Fruit fly (Drosophila melanogaster) whole organism, embryonic: Measurements from ENCODE around the gene CG33124.

Experiments
- Aef1 ChIP-seq: fragments of 200-800 bp; sonication (Bioruptor generic); IDR thresholded peaks from 3 replicates; pipeline ENCODE4 v1.3.6; 2022; ENCODE audit warnings: missing biosample characterization, missing genetic modification characterization
- B-H1 ChIP-seq: fragments of 200-800 bp; sonication (Bioruptor generic); IDR thresholded peaks from 3 replicates; pipeline ENCODE4 v1.3.6; 2022; ENCODE audit warnings: missing biosample characterization, missing genetic modification characterization
- B-H2 ChIP-seq: fragments of 200-800 bp; sonication (Bioruptor generic); optimal IDR thresholded peaks from 2 replicates; lab custom pipeline; 2018; ENCODE audit warnings: missing biosample characterization, mild to moderate bottlenecking, missing genetic modification characterization
- CG13287 ChIP-seq: fragments of 200-800 bp; sonication (Bioruptor generic); IDR thresholded peaks from 2 replicates; pipeline ENCODE4 v1.3.6; 2022; ENCODE audit warnings: missing biosample characterization, missing genetic modification characterization; ENCODE audit not compliant: partially characterized antibody
- CG13775 ChIP-seq: fragments of 200-800 bp; sonication (Bioruptor generic); optimal IDR thresholded peaks from 3 replicates; lab custom pipeline; 2017; ENCODE audit warnings: missing biosample characterization, mild to moderate bottlenecking, missing genetic modification characterization
- CG14050 ChIP-seq: fragments of 200-800 bp; sonication (Bioruptor generic); IDR thresholded peaks from 3 replicates; pipeline ENCODE4 v1.3.6; 2022; ENCODE audit warnings: missing biosample characterization, missing genetic modification characterization
- CG14667 ChIP-seq: fragments of 200-800 bp; sonication (Bioruptor generic); IDR thresholded peaks from 2 replicates; pipeline ENCODE4 v1.3.6; 2022; ENCODE audit warnings: missing biosample characterization, missing genetic modification characterization
- CG14965 ChIP-seq: fragments of 200-800 bp; sonication (Bioruptor generic); optimal IDR thresholded peaks from 2 replicates; lab custom pipeline; 2016; ENCODE audit warnings: missing biosample characterization, missing genetic modification characterization, borderline replicate concordance
- CG15514 ChIP-seq: fragments of 200-800 bp; sonication (Bioruptor generic); optimal IDR thresholded peaks from 3 replicates; lab custom pipeline; 2017; ENCODE audit warnings: missing biosample characterization, missing genetic modification characterization, mild to moderate bottlenecking, moderate library complexity, missing genetic modification reagents
- CG1647 ChIP-seq: fragments of 200-800 bp; sonication (Bioruptor generic); optimal IDR thresholded peaks from 3 replicates; lab custom pipeline; 2016; ENCODE audit warnings: missing biosample characterization, missing genetic modification characterization
- CG17186 ChIP-seq: fragments of 200-800 bp; sonication (Bioruptor generic); optimal IDR thresholded peaks from 3 replicates; lab custom pipeline; 2017; ENCODE audit warnings: missing biosample characterization, missing genetic modification reagents, missing genetic modification characterization
- CG18619 ChIP-seq: fragments of 200-800 bp; sonication (Bioruptor generic); optimal IDR thresholded peaks from 3 replicates; lab custom pipeline; 2017; ENCODE audit warnings: missing biosample characterization, mild to moderate bottlenecking, missing genetic modification characterization
- CG3281 ChIP-seq: fragments of 200-800 bp; sonication (Bioruptor generic); optimal IDR thresholded peaks from 3 replicates; lab custom pipeline; 2017; ENCODE audit warnings: missing biosample characterization, mild to moderate bottlenecking, missing genetic modification characterization
- CG3407 ChIP-seq: fragments of 200-800 bp; sonication (Bioruptor generic); optimal IDR thresholded peaks from 2 replicates; lab custom pipeline; 2018; ENCODE audit warnings: missing biosample characterization, mild to moderate bottlenecking, missing genetic modification characterization
- CG34224 ChIP-seq: fragments of 200-800 bp; sonication (Bioruptor generic); IDR thresholded peaks from 3 replicates; pipeline ENCODE4 v1.3.6; 2022; ENCODE audit warnings: missing biosample characterization, missing genetic modification characterization; ENCODE audit not compliant: partially characterized antibody
- CG4854 ChIP-seq: fragments of 200-800 bp; sonication (Bioruptor generic); optimal IDR thresholded peaks from 2 replicates; lab custom pipeline; 2016; ENCODE audit warnings: missing biosample characterization, missing genetic modification characterization, inconsistent platforms
- CG5245 ChIP-seq: fragments of 200-800 bp; sonication (Bioruptor generic); optimal IDR thresholded peaks from 3 replicates; lab custom pipeline; 2016; ENCODE audit warnings: missing biosample characterization, missing genetic modification characterization
- CG6689 ChIP-seq: fragments of 200-800 bp; sonication (Bioruptor generic); IDR thresholded peaks from 2 replicates; pipeline ENCODE4 v1.3.6; 2022; ENCODE audit warnings: missing biosample characterization, missing genetic modification characterization
- CG6765 ChIP-seq: fragments of 200-800 bp; sonication (Bioruptor generic); optimal IDR thresholded peaks from 3 replicates; lab custom pipeline; 2017; ENCODE audit warnings: missing biosample characterization, mild to moderate bottlenecking, missing genetic modification characterization
- CG8388 ChIP-seq: fragments of 200-800 bp; sonication (Bioruptor generic); optimal IDR thresholded peaks from 2 replicates; lab custom pipeline; 2019; ENCODE audit warnings: missing biosample characterization, mild to moderate bottlenecking, missing genetic modification characterization, moderate library complexity
- CG8765 ChIP-seq: fragments of 200-800 bp; sonication (Bioruptor generic); IDR thresholded peaks from 2 replicates; pipeline ENCODE4 v1.3.6; 2022; ENCODE audit warnings: missing biosample characterization, missing genetic modification characterization
- CG9876 ChIP-seq: fragments of 200-800 bp; sonication (Bioruptor generic); optimal IDR thresholded peaks from 2 replicates; lab custom pipeline; 2016; ENCODE audit warnings: missing biosample characterization, missing genetic modification characterization
- CTCF ChIP-seq: fragments of 200-800 bp; sonication (Bioruptor generic); optimal IDR thresholded peaks from 2 replicates; lab custom pipeline; 2017; ENCODE audit warnings: missing biosample characterization, mild to moderate bottlenecking, missing genetic modification characterization, moderate library complexity
- Camta ChIP-seq: fragments of 200-800 bp; sonication (Bioruptor generic); optimal IDR thresholded peaks from 2 replicates; lab custom pipeline; 2016; ENCODE audit warnings: missing biosample characterization, missing genetic modification characterization
- Dek ChIP-seq: fragments of 200-800 bp; sonication (Bioruptor generic); optimal IDR thresholded peaks from 3 replicates; lab custom pipeline; 2019; ENCODE audit warnings: missing biosample characterization, mild to moderate bottlenecking, missing genetic modification characterization, moderate library complexity
- Dll ChIP-seq: fragments of 200-800 bp; sonication (Bioruptor generic); IDR thresholded peaks from 4 replicates; pipeline ENCODE4 v1.3.6; 2022; ENCODE audit warnings: missing biosample characterization, missing genetic modification characterization; ENCODE audit not compliant: partially characterized antibody
- Fer2 ChIP-seq: fragments of 200-800 bp; sonication (Bioruptor generic); optimal IDR thresholded peaks from 2 replicates; lab custom pipeline; 2018; ENCODE audit warnings: missing biosample characterization, mild to moderate bottlenecking, missing genetic modification characterization, moderate library complexity
- Side ChIP-seq: fragments of 200-800 bp; sonication (Bioruptor generic); optimal IDR thresholded peaks from 2 replicates; lab custom pipeline; 2016; ENCODE audit warnings: missing biosample characterization, missing genetic modification characterization
- Sin3A ChIP-seq: fragments of >200 bp; optimal IDR thresholded peaks from 2 replicates; lab custom pipeline; 2018
- Trl ChIP-seq, 3 experiments: fragments of >200 bp in 2 of 3; fragments of 200-800 bp in 1 of 3; sonication (Bioruptor generic) in 1 of 3; optimal IDR thresholded peaks; 2 replicates in 1 of 3; 3 replicates in 2 of 3; lab custom pipeline; 2016 to 2017; ENCODE audit warnings: missing biosample characterization in 1 of 3, missing genetic modification characterization in 1 of 3
- Xrp1 ChIP-seq: fragments of 200-800 bp; sonication (Bioruptor generic); IDR thresholded peaks from 2 replicates; pipeline ENCODE4 v1.3.6; 2022; ENCODE audit warnings: missing biosample characterization, missing genetic modification characterization
- al ChIP-seq: fragments of 200-800 bp; sonication (Bioruptor generic); IDR thresholded peaks from 2 replicates; pipeline ENCODE4 v1.3.6; 2022; ENCODE audit warnings: missing biosample characterization, missing genetic modification characterization
- bigmax ChIP-seq: fragments of 200-800 bp; sonication (Bioruptor generic); optimal IDR thresholded peaks from 2 replicates; lab custom pipeline; 2018; ENCODE audit warnings: missing biosample characterization, mild to moderate bottlenecking, missing genetic modification characterization
- crc ChIP-seq: fragments of 200-800 bp; sonication (Bioruptor generic); optimal IDR thresholded peaks from 2 replicates; lab custom pipeline; 2016; ENCODE audit warnings: missing biosample characterization, missing genetic modification characterization
- dan ChIP-seq: fragments of 200-800 bp; sonication (Bioruptor generic); IDR thresholded peaks from 2 replicates; pipeline ENCODE4 v1.3.6; 2022; ENCODE audit warnings: missing biosample characterization, missing genetic modification characterization
- dimm ChIP-seq: fragments of 200-800 bp; sonication (Bioruptor generic); IDR thresholded peaks from 2 replicates; pipeline ENCODE4 v1.3.6; 2022; ENCODE audit warnings: missing biosample characterization, missing genetic modification characterization
- dmrt99B ChIP-seq: fragments of 200-800 bp; sonication (Bioruptor generic); optimal IDR thresholded peaks from 2 replicates; lab custom pipeline; 2018; ENCODE audit warnings: missing biosample characterization, mild to moderate bottlenecking, missing genetic modification characterization, moderate library complexity
- dysf ChIP-seq: fragments of 200-800 bp; sonication (Bioruptor generic); IDR thresholded peaks from 3 replicates; pipeline ENCODE4 v1.3.6; 2022; ENCODE audit warnings: missing biosample characterization, missing genetic modification characterization
- en ChIP-seq: fragments of 200-800 bp; sonication (Bioruptor generic); optimal IDR thresholded peaks from 2 replicates; lab custom pipeline; 2016; ENCODE audit warnings: missing biosample characterization, missing genetic modification characterization
- eyg ChIP-seq: fragments of 200-800 bp; sonication (Bioruptor generic); optimal IDR thresholded peaks from 3 replicates; lab custom pipeline; 2016; ENCODE audit warnings: missing biosample characterization, missing genetic modification characterization
- klu ChIP-seq: fragments of 200-800 bp; sonication (Bioruptor generic); IDR thresholded peaks from 2 replicates; pipeline ENCODE4 v1.3.6; 2022; ENCODE audit warnings: missing biosample characterization, missing genetic modification characterization
- lmd ChIP-seq: fragments of 200-800 bp; sonication (Bioruptor generic); IDR thresholded peaks from 2 replicates; pipeline ENCODE4 v1.3.6; 2022; ENCODE audit warnings: missing biosample characterization, missing genetic modification characterization
- mam ChIP-seq: fragments of 200-800 bp; sonication (Bioruptor generic); optimal IDR thresholded peaks from 3 replicates; lab custom pipeline; 2016; ENCODE audit warnings: missing biosample characterization, missing genetic modification characterization
- phol ChIP-seq: fragments of 200-800 bp; sonication (Bioruptor generic); optimal IDR thresholded peaks from 3 replicates; lab custom pipeline; 2018; ENCODE audit warnings: missing biosample characterization, mild to moderate bottlenecking, missing genetic modification characterization, moderate library complexity
- sd ChIP-seq: fragments of 200-800 bp; sonication (Bioruptor generic); optimal IDR thresholded peaks from 3 replicates; lab custom pipeline; 2018; ENCODE audit warnings: missing biosample characterization, mild to moderate bottlenecking, missing genetic modification characterization, moderate library complexity
- sisA ChIP-seq: fragments of 200-800 bp; sonication (Bioruptor generic); IDR thresholded peaks from 2 replicates; pipeline ENCODE4 v1.3.6; 2022; ENCODE audit warnings: missing biosample characterization, missing genetic modification characterization
- so ChIP-seq: fragments of 200-800 bp; sonication (Bioruptor generic); IDR thresholded peaks from 3 replicates; pipeline ENCODE4 v1.3.6; 2022; ENCODE audit warnings: missing biosample characterization, missing genetic modification characterization
- stwl ChIP-seq: fragments of 200-800 bp; sonication (Bioruptor generic); optimal IDR thresholded peaks from 3 replicates; lab custom pipeline; 2018; ENCODE audit warnings: missing biosample characterization, mild to moderate bottlenecking, missing genetic modification characterization, moderate library complexity
- ttk ChIP-seq: fragments of 200-800 bp; sonication (Bioruptor generic); IDR thresholded peaks from 2 replicates; pipeline ENCODE4 v2.1.2; 2022; ENCODE audit warnings: missing biosample characterization, missing genetic modification characterization
- wek ChIP-seq: fragments of 200-800 bp; sonication (Bioruptor generic); optimal IDR thresholded peaks from 3 replicates; lab custom pipeline; 2018; ENCODE audit warnings: missing biosample characterization, mild to moderate bottlenecking, missing genetic modification characterization, moderate library complexity
- wor ChIP-seq: fragments of 200-800 bp; sonication (Bioruptor generic); IDR thresholded peaks from 2 replicates; pipeline ENCODE4 v1.3.6; 2022; ENCODE audit warnings: missing biosample characterization, missing genetic modification characterization

The CG33124 gene

DNA sequence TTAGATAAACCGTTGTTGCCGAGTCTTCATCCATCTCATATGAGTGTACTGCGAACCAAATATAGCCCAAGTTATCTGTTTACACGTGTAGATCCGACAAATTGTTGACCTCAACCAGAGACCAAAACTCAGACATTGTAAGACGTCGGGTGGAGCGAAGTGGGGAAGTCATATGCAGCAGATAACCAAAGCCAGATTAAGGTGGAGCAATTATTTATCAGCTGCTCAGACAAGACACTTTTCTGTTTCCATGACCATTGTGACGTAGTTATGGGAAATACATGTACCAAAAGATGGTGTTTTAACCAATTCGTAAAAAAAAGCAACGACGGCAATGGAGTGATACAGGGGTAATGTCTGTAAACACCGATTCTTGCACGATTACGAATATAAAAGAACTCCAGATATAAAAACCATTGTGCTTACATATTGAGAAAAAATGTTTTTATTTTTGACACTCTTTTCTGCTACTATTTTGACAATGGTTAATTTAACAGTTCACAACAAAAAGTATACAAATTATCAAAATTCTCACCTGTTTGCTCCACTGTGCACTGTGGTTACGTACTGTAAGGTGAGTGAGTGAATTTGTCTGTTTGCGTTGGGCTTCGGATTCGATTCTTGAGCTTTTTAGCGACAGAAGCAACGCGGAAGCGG lies 31.5 kb downstream of the CG33124 start (continued):
- TF ChIP-seq ttk (GFP tag; lab: Robert Waterston, UW) = no peak
- no peak for TF ChIP-seq CG9876 (GFP tag; lab: Kevin White, UChicago)
- no peak for TF ChIP-seq dimm
- TF ChIP-seq B-H2 (GFP tag; lab: Kevin White, UChicago) = no peak
- peak; percentile 54; the same call in 1 of the 2 replicates for TF ChIP-seq Xrp1 (GFP tag; lab: Robert Waterston, UW)
- no peak for TF ChIP-seq B-H1 (GFP tag; lab: Robert Waterston, UW)
- peak; percentile 39 for TF ChIP-seq CG18619 (GFP tag; lab: Kevin White, UChicago)
- TF ChIP-seq CG17186 (GFP tag; lab: Kevin White, UChicago) = no peak
- TF ChIP-seq Aef1 (GFP tag; lab: Robert Waterston, UW) = 0 out of 3 replicates have a peak, but pooled peaks have one; percentile 15
- TF ChIP-seq Dek = peak; percentile 35
- peak; percentile 44 for TF ChIP-seq Camta (GFP tag; lab: Kevin White, UChicago)
- no peak for TF ChIP-seq CG14667 (GFP tag; lab: Robert Waterston, UW)
- no peak for TF ChIP-seq CG34224 (GFP tag; lab: Robert Waterston, UW)
- peak; percentile 49 for TF ChIP-seq CG3281 (GFP tag; lab: Kevin White, UChicago)
- TF ChIP-seq dysf (GFP tag; lab: Robert Waterston, UW) = peak; percentile 66
- no peak for TF ChIP-seq CG3407 (GFP tag; lab: Kevin White, UChicago)
- TF ChIP-seq en = peak; percentile 31
- peak; percentile 38 for TF ChIP-seq phol (tag; lab: Kevin White, UChicago)
- TF ChIP-seq CG15514 (GFP tag; lab: Kevin White, UChicago) = peak; percentile 30
- TF ChIP-seq CG13287 (GFP tag; lab: Robert Waterston, UW) = no peak
- TF ChIP-seq crc (GFP tag; lab: Kevin White, UChicago) = no peak
- TF ChIP-seq CG14050 (GFP tag; lab: Robert Waterston, UW) = peak; percentile 45; the same call in 2 of the 3 replicates
- TF ChIP-seq stwl (tag; lab: Kevin White, UChicago) = no peak
- no peak for TF ChIP-seq CG5245 (GFP tag; lab: Kevin White, UChicago)
- TF ChIP-seq dmrt99B (tag; lab: Kevin White, UChicago) = peak; percentile 34
- peak; percentile 13 for TF ChIP-seq CG4854 (GFP tag; lab: Kevin White, UChicago)
- no peak for TF ChIP-seq dan (GFP tag; lab: Robert Waterston, UW)
- TF ChIP-seq CG8765 (GFP tag; lab: Robert Waterston, UW) = no peak
- peak; percentile 19 for TF ChIP-seq eyg (GFP tag; lab: Kevin White, UChicago)
- TF ChIP-seq Dll (GFP tag; lab: Robert Waterston, UW) = no peak
- peak; percentile 6 for TF ChIP-seq wek
- no peak for TF ChIP-seq bigmax (GFP tag; lab: Kevin White, UChicago)
- TF ChIP-seq Side = peak; percentile 9
- TF ChIP-seq CTCF = no peak
- peak; percentile 28 for TF ChIP-seq CG13775
- peak; percentile 55 for TF ChIP-seq lmd
- no peak for TF ChIP-seq CG14965 (GFP tag; lab: Kevin White, UChicago)
- no peak for TF ChIP-seq sd (tag; lab: Kevin White, UChicago)
- TF ChIP-seq wor = no peak
- TF ChIP-seq so (GFP tag; lab: Robert Waterston, UW) = no peak; the same call in 2 of the 3 replicates
- TF ChIP-seq sisA (GFP tag; lab: Robert Waterston, UW) = peak; percentile 34; the same call in 1 of the 2 replicates
- TF ChIP-seq CG8388 (GFP tag; lab: Kevin White, UChicago) = peak; percentile 31
- peak; percentile 55 for TF ChIP-seq al (GFP tag; lab: Robert Waterston, UW)
- TF ChIP-seq CG6765 (GFP tag; lab: Kevin White, UChicago) = no peak
- no peak for TF ChIP-seq Sin3A (lab: Kevin White, UChicago)
- TF ChIP-seq CG1647 (GFP tag; lab: Kevin White, UChicago) = peak; percentile 59
- peak; percentile 50 for TF ChIP-seq mam (GFP tag; lab: Kevin White, UChicago)
- TF ChIP-seq Fer2 (tag; lab: Kevin White, UChicago) = no peak
- no peak for TF ChIP-seq Trl (optimal IDR thresholded peaks at IDR 0.05; lab: Kevin White, UChicago)
- peak; percentile 41 for TF ChIP-seq Trl (GFP tag; optimal IDR thresholded peaks at IDR 0.05; lab: Kevin White, UChicago)
- TF ChIP-seq CG6689 = 0 out of 2 replicates have a peak, but pooled peaks have one; percentile 25
- TF ChIP-seq klu (GFP tag; lab: Robert Waterston, UW) = no peak
